Worm (Caenorhabditis elegans) whole organism, L4 larva: ENCODE data around the gene K12H6.6.

ENCODE experiments used
- F44E2.7 ChIP-seq: fragments of 200-800 bp; sonication (Bioruptor generic); IDR thresholded peaks from 2 replicates; pipeline ENCODE4 v2.1.2; 2022; ENCODE audit warnings: missing genetic modification characterization, missing compliant biosample characterization
- R02D3.7 ChIP-seq: fragments of 150-350 bp; sonication (generic microtip); optimal IDR thresholded peaks from 3 replicates; lab custom pipeline; 2014; ENCODE audit warnings: missing biosample characterization, missing genetic modification characterization
- T20F7.1 ChIP-seq: fragments of 200-800 bp; sonication (Bioruptor generic); optimal IDR thresholded peaks from 2 replicates; lab custom pipeline; 2018; ENCODE audit warnings: mild to moderate bottlenecking, missing genetic modification characterization, missing compliant biosample characterization
- T26A8.4 ChIP-seq: fragments of 200-800 bp; sonication (Bioruptor generic); IDR thresholded peaks from 2 replicates; pipeline ENCODE4 v1.3.6; 2022; ENCODE audit warnings: missing genetic modification characterization, missing compliant biosample characterization
- Y5F2A.4 ChIP-seq: fragments of 200-800 bp; sonication (Bioruptor generic); optimal IDR thresholded peaks from 2 replicates; lab custom pipeline; 2018; ENCODE audit warnings: mild to moderate bottlenecking, missing genetic modification characterization, missing compliant biosample characterization
- Y75B8A.6 ChIP-seq: fragments of 200-800 bp; sonication (Bioruptor generic); IDR thresholded peaks from 2 replicates; pipeline ENCODE4 v1.3.6; 2022; ENCODE audit warnings: missing genetic modification reagents, missing genetic modification characterization, missing compliant biosample characterization
- aha-1 ChIP-seq: fragments of 150-350 bp; peaks from one replicate; lab custom pipeline; 2014; ENCODE audit warnings: missing biosample characterization, missing genetic modification characterization
- ceh-20 ChIP-seq: fragments of 200-800 bp; sonication (Bioruptor generic); IDR thresholded peaks from 2 replicates; pipeline ENCODE4 v1.3.6; 2022; ENCODE audit warnings: missing genetic modification reagents, missing genetic modification characterization, missing compliant biosample characterization
- ceh-44 ChIP-seq: fragments of 200-800 bp; sonication (Bioruptor generic); IDR thresholded peaks from 2 replicates; pipeline ENCODE4 v1.3.6; 2022; ENCODE audit warnings: missing genetic modification reagents, missing genetic modification characterization, missing compliant biosample characterization
- ces-1 ChIP-seq: fragments of 150-350 bp; sonication (generic microtip); optimal IDR thresholded peaks from 4 replicates; lab custom pipeline; 2014; ENCODE audit warnings: missing biosample characterization, missing genetic modification reagents, missing genetic modification characterization
- cey-2 ChIP-seq: sonication (generic microtip); optimal IDR thresholded peaks from 3 replicates; lab custom pipeline; 2017; ENCODE audit warnings: missing genetic modification characterization, mild to moderate bottlenecking, missing compliant biosample characterization, antibody characterized with exemption, borderline replicate concordance; ENCODE audit not compliant: insufficient read depth
- ctbp-1 ChIP-seq: fragments of 200-800 bp; sonication (Bioruptor generic); IDR thresholded peaks from 2 replicates; pipeline ENCODE4 v1.3.6; 2022; ENCODE audit warnings: missing genetic modification reagents, missing genetic modification characterization, missing compliant biosample characterization
- daf-12 ChIP-seq: fragments of 150-350 bp; optimal IDR thresholded peaks from 2 replicates; lab custom pipeline; 2014; ENCODE audit warnings: missing biosample characterization, missing genetic modification reagents, missing genetic modification characterization
- daf-8 ChIP-seq: fragments of 200-800 bp; sonication (Bioruptor generic); IDR thresholded peaks from 2 replicates; pipeline ENCODE4 v1.3.6; 2022; ENCODE audit warnings: missing genetic modification characterization, missing compliant biosample characterization
- egl-43 ChIP-seq: fragments of 200-800 bp; sonication (Bioruptor generic); IDR thresholded peaks from 2 replicates; pipeline ENCODE4 v1.3.6; 2022; ENCODE audit warnings: missing genetic modification reagents, missing genetic modification characterization, missing compliant biosample characterization
- fkh-10 ChIP-seq: fragments of 150-350 bp; optimal IDR thresholded peaks from 2 replicates; lab custom pipeline; 2014; ENCODE audit warnings: missing biosample characterization, missing genetic modification reagents, missing genetic modification characterization
- hlh-11 ChIP-seq: fragments of 200-800 bp; sonication (Bioruptor generic); optimal IDR thresholded peaks from 2 replicates; lab custom pipeline; 2018; ENCODE audit warnings: mild to moderate bottlenecking, missing genetic modification characterization, missing compliant biosample characterization
- hlh-30 ChIP-seq: sonication (generic microtip); optimal IDR thresholded peaks from 2 replicates; lab custom pipeline; 2017; ENCODE audit warnings: antibody characterized with exemption, mild to moderate bottlenecking, missing genetic modification characterization, missing compliant biosample characterization; ENCODE audit not compliant: insufficient read depth
- lin-13 ChIP-seq: fragments of 150-350 bp; optimal IDR thresholded peaks from 2 replicates; lab custom pipeline; 2014; ENCODE audit warnings: missing biosample characterization, missing genetic modification reagents, missing genetic modification characterization
- lin-29 ChIP-seq: fragments of 200-800 bp; sonication (Bioruptor generic); IDR thresholded peaks from 2 replicates; pipeline ENCODE4 v1.3.6; 2022; ENCODE audit warnings: missing genetic modification reagents, missing genetic modification characterization, missing compliant biosample characterization
- madf-9 ChIP-seq: fragments of 200-800 bp; sonication (Bioruptor generic); conservative IDR thresholded peaks from 2 replicates; pipeline ENCODE4 v1.3.6; 2022; ENCODE audit warnings: missing genetic modification reagents, missing genetic modification characterization, missing compliant biosample characterization
- mdl-1 ChIP-seq, 2 experiments: fragments of 150-350 bp in 1 of 2; sonication (generic microtip) in 1 of 2; optimal IDR thresholded peaks; 2 replicates each; lab custom pipeline; 2014 to 2017; ENCODE audit warnings: missing biosample characterization in 2 of 2, missing genetic modification characterization in 2 of 2
- mep-1 ChIP-seq: fragments of 150-350 bp; sonication (generic microtip); optimal IDR thresholded peaks from 3 replicates; lab custom pipeline; 2014; ENCODE audit warnings: missing biosample characterization, missing genetic modification characterization
- mes-2 ChIP-seq: sonication (generic microtip); optimal IDR thresholded peaks from 2 replicates; lab custom pipeline; 2016; ENCODE audit warnings: missing genotype, mild to moderate bottlenecking, missing genetic modification characterization, missing compliant biosample characterization; ENCODE audit not compliant: poor library complexity, severe bottlenecking
- nhr-10 ChIP-seq: fragments of 150-350 bp; optimal IDR thresholded peaks from 2 replicates; lab custom pipeline; 2014; ENCODE audit warnings: missing biosample characterization, missing genetic modification characterization
- nhr-102 ChIP-seq: sonication (generic microtip); optimal IDR thresholded peaks from 2 replicates; lab custom pipeline; 2016; ENCODE audit warnings: mild to moderate bottlenecking, missing genetic modification characterization, moderate library complexity, missing compliant biosample characterization
- nhr-111 ChIP-seq: fragments of 200-800 bp; sonication (Bioruptor generic); optimal IDR thresholded peaks from 2 replicates; lab custom pipeline; 2018; ENCODE audit warnings: mild to moderate bottlenecking, missing genetic modification characterization, missing compliant biosample characterization
- nhr-237 ChIP-seq: sonication (generic microtip); optimal IDR thresholded peaks from 2 replicates; lab custom pipeline; 2017; ENCODE audit warnings: missing biosample characterization, missing genetic modification characterization
- nhr-25 ChIP-seq: sonication (generic microtip); optimal IDR thresholded peaks from 2 replicates; lab custom pipeline; 2017; ENCODE audit warnings: missing genetic modification characterization, mild to moderate bottlenecking, missing compliant biosample characterization, antibody characterized with exemption, moderate library complexity, borderline replicate concordance; ENCODE audit not compliant: insufficient read depth
- nhr-28 ChIP-seq: fragments of 150-350 bp; optimal IDR thresholded peaks from 2 replicates; lab custom pipeline; 2014; ENCODE audit warnings: missing biosample characterization, missing genetic modification characterization
- nhr-48 ChIP-seq: sonication (generic microtip); optimal IDR thresholded peaks from 2 replicates; lab custom pipeline; 2016; ENCODE audit warnings: mild to moderate bottlenecking, missing genetic modification characterization, missing compliant biosample characterization
- sdz-12 ChIP-seq: fragments of 200-800 bp; sonication (Bioruptor generic); optimal IDR thresholded peaks from 2 replicates; lab custom pipeline; 2018; ENCODE audit warnings: mild to moderate bottlenecking, missing genetic modification characterization, missing compliant biosample characterization
- spr-3 ChIP-seq: fragments of 200-800 bp; sonication (Bioruptor generic); optimal IDR thresholded peaks from 2 replicates; lab custom pipeline; 2018; ENCODE audit warnings: mild to moderate bottlenecking, missing genetic modification characterization, missing compliant biosample characterization
- unc-130 ChIP-seq: sonication (generic microtip); optimal IDR thresholded peaks from 2 replicates; lab custom pipeline; 2016; ENCODE audit warnings: missing genetic modification reagents, missing genetic modification characterization, missing compliant biosample characterization
- zfp-2 ChIP-seq: sonication (generic microtip); optimal IDR thresholded peaks from 2 replicates; lab custom pipeline; 2016; ENCODE audit warnings: mild to moderate bottlenecking, missing genetic modification characterization, missing compliant biosample characterization

Gene K12H6.6

ce11 chrII:2856114-2856513 lies 25.1 kb upstream of the K12H6.6 start:
- TF ChIP-seq mes-2 (no peak), hlh-11 (tag; lab: Kevin White, UChicago) (peak; percentile 36), nhr-28 (tag; lab: Kevin White, UChicago) (peak; percentile 82)
- TF ChIP-seq, all 104 proteins: peak for 2

- TF ChIP-seq Y5F2A.4 (GFP tag; lab: Kevin White, UChicago) (no peak), zfp-2 (tag; lab: Kevin White, UChicago) (no peak), F44E2.7 (GFP tag; lab: Robert Waterston, UW) (no peak), nhr-28 (tag; lab: Kevin White, UChicago) (peak; percentile 53), hlh-11 (tag; lab: Kevin White, UChicago) (peak; percentile 52), aha-1 (peak; percentile 14), hlh-30 (tag; lab: Kevin White, UChicago) (peak; percentile 14), spr-3 (no peak), sdz-12 (GFP tag; lab: Kevin White, UChicago) (no peak), daf-8 (GFP tag; lab: Robert Waterston, UW) (no peak), nhr-25 (tag; lab: Kevin White, UChicago) (peak; percentile 15), ctbp-1 (no peak), R02D3.7 (tag; lab: Kevin White, UChicago) (no peak)
Measured at ce11 chrII:2854794-2855193, 23.8 kb upstream of the K12H6.6 start.

ce11 chrII:2853767-2854166 lies 22.7 kb upstream of the K12H6.6 start:
- TF ChIP-seq cey-2 (tag; lab: Kevin White, UChicago): no peak
- no peak for TF ChIP-seq nhr-237
- TF ChIP-seq nhr-10 (tag; lab: Kevin White, UChicago): no peak
- TF ChIP-seq madf-9 (GFP tag; lab: Robert Waterston, UW): no peak
- no peak for TF ChIP-seq daf-12 (tag; lab: Kevin White, UChicago)
- TF ChIP-seq ceh-44: no peak
- TF ChIP-seq T26A8.4 (GFP tag; lab: Robert Waterston, UW): no peak
- TF ChIP-seq ceh-20 (GFP tag; lab: Robert Waterston, UW): no peak
- TF ChIP-seq lin-29 (GFP tag; lab: Robert Waterston, UW): no peak
- TF ChIP-seq ces-1 (GFP tag; lab: Kevin White, UChicago): no peak
- no peak for TF ChIP-seq Y75B8A.6 (GFP tag; lab: Robert Waterston, UW)
- TF ChIP-seq lin-13 (GFP tag; lab: Kevin White, UChicago): no peak
- TF ChIP-seq nhr-111 (GFP tag; lab: Kevin White, UChicago): no peak
- no peak for TF ChIP-seq Y5F2A.4 (GFP tag; lab: Kevin White, UChicago)

ce11 chrII:2852493-2852892 lies 21.5 kb upstream of the K12H6.6 start, which contains the start of gene ptc-3:
Gene ptc-3, minus strand, starts transcription at chrII:2852593.
- TF ChIP-seq nhr-48 (tag; lab: Kevin White, UChicago): no peak
- no peak for TF ChIP-seq fkh-10
- no peak for TF ChIP-seq unc-130 (GFP tag; lab: Kevin White, UChicago)
- TF ChIP-seq Y5F2A.4 (GFP tag; lab: Kevin White, UChicago): no peak
- TF ChIP-seq nhr-111 (GFP tag; lab: Kevin White, UChicago): no peak
- no peak for TF ChIP-seq mep-1
- no peak for TF ChIP-seq nhr-102 (tag; lab: Kevin White, UChicago)
- no peak for TF ChIP-seq mdl-1 (tag; optimal IDR thresholded peaks at IDR 0.05; lab: Kevin White, UChicago)
- TF ChIP-seq egl-43 (GFP tag; lab: Robert Waterston, UW): no peak
- TF ChIP-seq T20F7.1 (GFP tag; lab: Kevin White, UChicago): no peak
